Comparison of ENCODE assay signal across 2 worm cellular contexts in genomic region chrII:2925032-2925431, ce11.
A peak's percentile ranks its signal among the peaks of the same experiment; 100 is the strongest.
TF ChIP-seq lines count a peak whose summit lies in the region.

No protein-coding gene starts in this region.

TF ChIP-seq in whole organism, L4 larva, 104 proteins besides CTCF, POLR2A, EP300 and RAD21:
- TF ChIP-seq unc-62 (GFP tag; optimal IDR thresholded peaks at IDR 0.05 in 1 of 2; lab: Kevin White, UChicago) (no peak), unc-62 (tag; optimal IDR thresholded peaks at IDR 0.05; lab: Kevin White, UChicago) (no peak), set-16 (GFP tag; IDR thresholded peaks at IDR 0.05; lab: Robert Waterston, UW) (peak; percentile 69), aha-1 (tag; lab: Kevin White, UChicago) (peak; percentile 13)

TF ChIP-seq in whole organism, young adult, 124 proteins besides CTCF, POLR2A, EP300 and RAD21:
- TF ChIP-seq zfh-2 (GFP tag; conservative IDR thresholded peaks at IDR 0.05; lab: Robert Waterston, UW) (peak; percentile 55; the same call in 1 of the 2 replicates), egrh-3 (GFP tag; IDR thresholded peaks at IDR 0.05; lab: Robert Waterston, UW) (peak; percentile 61; the same call in 1 of the 2 replicates), aptf-3 (GFP tag; IDR thresholded peaks at IDR 0.05; lab: Robert Waterston, UW) (no peak), hmg-1.2 (GFP tag; IDR thresholded peaks at IDR 0.05; lab: Robert Waterston, UW) (peak; percentile 67)
